Worm (Caenorhabditis elegans) whole organism, late embryonic: ENCODE measurements around the gene B0280.7.

Experiments used
- C08G9.2 ChIP-seq: sonication (generic microtip); optimal IDR thresholded peaks from 2 replicates; lab custom pipeline; 2016; ENCODE audit warnings: mild to moderate bottlenecking, missing genetic modification characterization, moderate library complexity, missing compliant biosample characterization
- F13H6.1 ChIP-seq: sonication (generic microtip); optimal IDR thresholded peaks from 2 replicates; lab custom pipeline; 2016; ENCODE audit warnings: missing genetic modification characterization, missing compliant biosample characterization
- K02D7.2 ChIP-seq: sonication (generic microtip); optimal IDR thresholded peaks from 2 replicates; lab custom pipeline; 2017; ENCODE audit warnings: mild to moderate bottlenecking, missing genetic modification characterization, missing compliant biosample characterization
- K09A11.1 ChIP-seq: sonication (generic microtip); optimal IDR thresholded peaks from 2 replicates; lab custom pipeline; 2017; ENCODE audit warnings: antibody characterized with exemption, mild to moderate bottlenecking, missing genetic modification characterization, missing compliant biosample characterization; ENCODE audit not compliant: insufficient read depth
- T23F11.4 ChIP-seq: fragments of 200-800 bp; sonication (Bioruptor generic); optimal IDR thresholded peaks from 2 replicates; lab custom pipeline; 2018; ENCODE audit warnings: mild to moderate bottlenecking, missing genetic modification characterization, missing compliant biosample characterization
- ahr-1 ChIP-seq: sonication (generic microtip); optimal IDR thresholded peaks from 2 replicates; lab custom pipeline; 2016; ENCODE audit warnings: missing genetic modification characterization, missing compliant biosample characterization
- ceh-18 ChIP-seq: sonication (generic microtip); optimal IDR thresholded peaks from 2 replicates; lab custom pipeline; 2016; ENCODE audit warnings: missing genetic modification characterization, missing compliant biosample characterization
- ceh-2 ChIP-seq: sonication (generic microtip); optimal IDR thresholded peaks from 2 replicates; lab custom pipeline; 2016; ENCODE audit warnings: missing genotype, missing genetic modification characterization, missing compliant biosample characterization
- ceh-30 ChIP-seq: fragments of 150-350 bp; optimal IDR thresholded peaks from 2 replicates; lab custom pipeline; 2014; ENCODE audit warnings: missing biosample characterization, missing genetic modification characterization
- ceh-31 ChIP-seq: sonication (generic microtip); optimal IDR thresholded peaks from 2 replicates; lab custom pipeline; 2016; ENCODE audit warnings: missing genetic modification characterization, missing compliant biosample characterization
- ceh-45 ChIP-seq: fragments of 200-800 bp; sonication (Bioruptor generic); IDR thresholded peaks from 2 replicates; pipeline ENCODE4 v1.3.6; 2022; ENCODE audit warnings: missing genetic modification reagents, missing genetic modification characterization, missing compliant biosample characterization
- ceh-48 ChIP-seq: sonication (generic microtip); optimal IDR thresholded peaks from 2 replicates; lab custom pipeline; 2016; ENCODE audit warnings: missing genetic modification characterization, inconsistent platforms, missing compliant biosample characterization
- ceh-9 ChIP-seq: sonication (generic microtip); optimal IDR thresholded peaks from 2 replicates; lab custom pipeline; 2016; ENCODE audit warnings: mild to moderate bottlenecking, missing genetic modification characterization, inconsistent platforms, missing compliant biosample characterization
- che-1 ChIP-seq: sonication (generic microtip); optimal IDR thresholded peaks from 2 replicates; lab custom pipeline; 2016; ENCODE audit warnings: mild to moderate bottlenecking, missing genetic modification characterization, missing compliant biosample characterization
- dve-1 ChIP-seq: sonication (generic microtip); optimal IDR thresholded peaks from 2 replicates; lab custom pipeline; 2017; ENCODE audit warnings: antibody characterized with exemption, mild to moderate bottlenecking, missing genetic modification characterization, missing compliant biosample characterization
- eyg-1 ChIP-seq: sonication (generic microtip); optimal IDR thresholded peaks from 2 replicates; lab custom pipeline; 2016; ENCODE audit warnings: missing genotype, missing genetic modification characterization, missing compliant biosample characterization
- fkh-10 ChIP-seq: fragments of 150-350 bp; optimal IDR thresholded peaks from 2 replicates; lab custom pipeline; 2014; ENCODE audit warnings: missing biosample characterization, missing genetic modification reagents, missing genetic modification characterization
- fkh-6 ChIP-seq: sonication (generic microtip); optimal IDR thresholded peaks from 2 replicates; lab custom pipeline; 2016; ENCODE audit warnings: missing genetic modification characterization, missing compliant biosample characterization
- hlh-13 ChIP-seq: fragments of 200-800 bp; sonication (Bioruptor generic); optimal IDR thresholded peaks from 2 replicates; lab custom pipeline; 2018; ENCODE audit warnings: mild to moderate bottlenecking, missing genetic modification characterization, missing compliant biosample characterization
- hlh-30 ChIP-seq: sonication (generic microtip); optimal IDR thresholded peaks from 2 replicates; lab custom pipeline; 2017; ENCODE audit warnings: antibody characterized with exemption, missing genetic modification characterization, missing compliant biosample characterization; ENCODE audit not compliant: insufficient read depth
- hlh-6 ChIP-seq: sonication (generic microtip); optimal IDR thresholded peaks from 2 replicates; lab custom pipeline; 2016; ENCODE audit warnings: missing genotype, missing genetic modification characterization, missing compliant biosample characterization
- hlh-8 ChIP-seq: sonication (generic microtip); optimal IDR thresholded peaks from 2 replicates; lab custom pipeline; 2016; ENCODE audit warnings: missing genotype, missing genetic modification characterization, missing compliant biosample characterization
- lim-6 ChIP-seq: sonication (generic microtip); optimal IDR thresholded peaks from 2 replicates; lab custom pipeline; 2016; ENCODE audit warnings: missing genetic modification characterization, missing compliant biosample characterization
- lin-11 ChIP-seq: fragments of 200-800 bp; sonication (Bioruptor generic); optimal IDR thresholded peaks from 2 replicates; lab custom pipeline; 2018; ENCODE audit warnings: mild to moderate bottlenecking, missing genetic modification characterization, missing compliant biosample characterization
- madf-2 ChIP-seq: sonication (generic microtip); optimal IDR thresholded peaks from 2 replicates; lab custom pipeline; 2017; ENCODE audit warnings: missing genetic modification characterization, missing compliant biosample characterization
- nfya-1 ChIP-seq: sonication (generic microtip); optimal IDR thresholded peaks from 2 replicates; lab custom pipeline; 2017; ENCODE audit warnings: missing genetic modification characterization, mild to moderate bottlenecking, missing compliant biosample characterization, antibody characterized with exemption, moderate library complexity
- nhr-11 ChIP-seq: fragments of 150-350 bp; optimal IDR thresholded peaks from 2 replicates; lab custom pipeline; 2014; ENCODE audit warnings: missing biosample characterization, missing genetic modification characterization
- nhr-232 ChIP-seq: sonication (generic microtip); optimal IDR thresholded peaks from 2 replicates; lab custom pipeline; 2016; ENCODE audit warnings: missing genetic modification characterization, missing compliant biosample characterization
- npax-4 ChIP-seq: sonication (generic microtip); optimal IDR thresholded peaks from 2 replicates; lab custom pipeline; 2016; ENCODE audit warnings: missing genetic modification characterization, missing compliant biosample characterization
- pax-1 ChIP-seq: fragments of 150-350 bp; optimal IDR thresholded peaks from 2 replicates; lab custom pipeline; 2014; ENCODE audit warnings: missing biosample characterization, missing genetic modification characterization
- pha-2 ChIP-seq: sonication (generic microtip); optimal IDR thresholded peaks from 2 replicates; lab custom pipeline; 2017; ENCODE audit warnings: mild to moderate bottlenecking, missing genetic modification characterization, missing compliant biosample characterization
- rnt-1 ChIP-seq: sonication (generic microtip); optimal IDR thresholded peaks from 2 replicates; lab custom pipeline; 2016; ENCODE audit warnings: missing genetic modification characterization, missing compliant biosample characterization
- sox-2 ChIP-seq: fragments of 200-800 bp; sonication (Bioruptor generic); IDR thresholded peaks from 2 replicates; pipeline ENCODE4 v1.3.6; 2022; ENCODE audit warnings: missing genetic modification reagents, missing genetic modification characterization, missing compliant biosample characterization
- sox-4 ChIP-seq: sonication (generic microtip); optimal IDR thresholded peaks from 2 replicates; lab custom pipeline; 2017; ENCODE audit warnings: mild to moderate bottlenecking, missing genetic modification characterization, inconsistent platforms, missing compliant biosample characterization
- syd-9 ChIP-seq: sonication (generic microtip); optimal IDR thresholded peaks from 2 replicates; lab custom pipeline; 2016; ENCODE audit warnings: mild to moderate bottlenecking, missing genetic modification characterization, moderate library complexity, missing compliant biosample characterization
- tbx-2 ChIP-seq: sonication (generic microtip); optimal IDR thresholded peaks from 2 replicates; lab custom pipeline; 2016; ENCODE audit warnings: missing genetic modification characterization, missing compliant biosample characterization
- ttx-3 ChIP-seq: sonication (generic microtip); optimal IDR thresholded peaks from 2 replicates; lab custom pipeline; 2016; ENCODE audit warnings: missing genetic modification reagents, missing genetic modification characterization, missing compliant biosample characterization
- unc-42 ChIP-seq: sonication (generic microtip); optimal IDR thresholded peaks from 2 replicates; lab custom pipeline; 2016; ENCODE audit warnings: missing genotype, missing genetic modification characterization, missing compliant biosample characterization
- ztf-16 ChIP-seq: sonication (generic microtip); optimal IDR thresholded peaks from 2 replicates; lab custom pipeline; 2017; ENCODE audit warnings: missing genetic modification characterization, missing compliant biosample characterization

B0280.7 gene

ce11 chrIII:7101814-7102477, 9.7 kb downstream of the B0280.7 start:
- TF ChIP-seq ceh-30 (tag; lab: Kevin White, UChicago) (no peak), ttx-3 (no peak), K02D7.2 (tag; lab: Kevin White, UChicago) (no peak), pha-2 (tag; lab: Kevin White, UChicago) (no peak), lim-6 (no peak), ceh-2 (tag; lab: Kevin White, UChicago) (no peak), eyg-1 (no peak), syd-9 (tag; lab: Kevin White, UChicago) (no peak), F13H6.1 (no peak), ceh-48 (tag; lab: Kevin White, UChicago) (no peak), hlh-8 (tag; lab: Kevin White, UChicago) (no peak), ceh-9 (no peak), pax-1 (tag; lab: Kevin White, UChicago) (no peak), fkh-6 (tag; lab: Kevin White, UChicago) (no peak), ceh-45 (GFP tag; lab: Robert Waterston, UW) (no peak), sox-2 (GFP tag; lab: Robert Waterston, UW) (no peak)

- no peak for TF ChIP-seq pax-1 (tag; lab: Kevin White, UChicago)
Measured at ce11 chrIII:7100001-7100400, 11.7 kb downstream of the B0280.7 start, which contains the start of gene ZK418.11. Gene ZK418.11 (plus strand): TSS chrIII:7100289.

- TF ChIP-seq sox-4 (tag; lab: Kevin White, UChicago): no peak
- TF ChIP-seq nhr-232 (tag; lab: Kevin White, UChicago): no peak
- TF ChIP-seq unc-42 (tag; lab: Kevin White, UChicago): no peak
- TF ChIP-seq tbx-2 (tag; lab: Kevin White, UChicago): no peak
- no peak for TF ChIP-seq T23F11.4 (GFP tag; lab: Kevin White, UChicago)
- TF ChIP-seq fkh-10 (GFP tag; lab: Kevin White, UChicago): no peak
- TF ChIP-seq K09A11.1: no peak
- no peak for TF ChIP-seq lin-11 (tag; lab: Kevin White, UChicago)
- no peak for TF ChIP-seq nfya-1 (tag; lab: Kevin White, UChicago)
- TF ChIP-seq ahr-1 (tag; lab: Kevin White, UChicago): no peak
- no peak for TF ChIP-seq che-1 (tag; lab: Kevin White, UChicago)
- no peak for TF ChIP-seq nhr-11 (tag; lab: Kevin White, UChicago)
- no peak for TF ChIP-seq rnt-1 (tag; lab: Kevin White, UChicago)
- no peak for TF ChIP-seq lim-6
Measured at ce11 chrIII:7096481-7096880, 15.2 kb downstream of the B0280.7 start.

ce11 chrIII:7095156-7095555, 16.5 kb downstream of the B0280.7 start, which contains the start of gene nhr-9:
Gene nhr-9 (plus strand): TSS chrIII:7095462.
- TF ChIP-seq ceh-9: no peak
- no peak for TF ChIP-seq nhr-232 (tag; lab: Kevin White, UChicago)
- no peak for TF ChIP-seq lim-6
- no peak for TF ChIP-seq ceh-31 (tag; lab: Kevin White, UChicago)
- TF ChIP-seq hlh-30 (tag; lab: Kevin White, UChicago): no peak
- no peak for TF ChIP-seq dve-1 (tag; lab: Kevin White, UChicago)
- no peak for TF ChIP-seq hlh-6 (tag; lab: Kevin White, UChicago)
- no peak for TF ChIP-seq fkh-10 (GFP tag; lab: Kevin White, UChicago)
- TF ChIP-seq ztf-16 (tag; lab: Kevin White, UChicago): no peak
- TF ChIP-seq, all 69 proteins: peak for 0

- TF ChIP-seq rnt-1 (tag; lab: Kevin White, UChicago) (no peak), ttx-3 (no peak), eyg-1 (no peak), nhr-232 (tag; lab: Kevin White, UChicago) (no peak), C08G9.2 (tag; lab: Kevin White, UChicago) (no peak), hlh-13 (GFP tag; lab: Kevin White, UChicago) (no peak), npax-4 (tag; lab: Kevin White, UChicago) (no peak), pax-1 (tag; lab: Kevin White, UChicago) (no peak), ceh-30 (tag; lab: Kevin White, UChicago) (no peak), ceh-18 (tag; lab: Kevin White, UChicago) (no peak), madf-2 (tag; lab: Kevin White, UChicago) (no peak)
Measured at ce11 chrIII:7091042-7091441, 20.7 kb downstream of the B0280.7 start, which contains the start of gene ZK418.2. Gene ZK418.2 (plus strand): TSS chrIII:7091342.
